Worm (Caenorhabditis elegans) whole organism, L1 larva: ENCODE data around the gene fbxb-3.

ENCODE experiments used
- C16A3.4 ChIP-seq: fragments of 150-350 bp; optimal IDR thresholded peaks from 2 replicates; lab custom pipeline; 2014; ENCODE audit warnings: missing biosample characterization, missing genetic modification characterization
- C34B4.2 ChIP-seq: sonication (generic microtip); optimal IDR thresholded peaks from 2 replicates; lab custom pipeline; 2017; ENCODE audit warnings: mild to moderate bottlenecking, missing genetic modification characterization, missing compliant biosample characterization
- F16B12.6 ChIP-seq: fragments of 150-350 bp; optimal IDR thresholded peaks from 2 replicates; lab custom pipeline; 2014; ENCODE audit warnings: missing biosample characterization, missing genetic modification characterization
- Y116A8C.19 ChIP-seq: sonication (generic microtip); optimal IDR thresholded peaks from 2 replicates; lab custom pipeline; 2016; ENCODE audit warnings: missing compliant biosample characterization, missing genetic modification characterization, borderline replicate concordance
- aha-1 ChIP-seq: fragments of 150-350 bp; optimal IDR thresholded peaks from 2 replicates; lab custom pipeline; 2014; ENCODE audit warnings: missing biosample characterization, missing genetic modification characterization
- aly-2 ChIP-seq: fragments of 150-350 bp; optimal IDR thresholded peaks from 2 replicates; lab custom pipeline; 2014; ENCODE audit warnings: missing biosample characterization, missing genetic modification characterization
- blmp-1 ChIP-seq: fragments of 150-350 bp; optimal IDR thresholded peaks from 2 replicates; lab custom pipeline; 2014; ENCODE audit warnings: missing biosample characterization, missing genetic modification characterization
- ceh-82 ChIP-seq, 3 experiments: fragments of 150-350 bp in 1 of 3; sonication (generic microtip) in 2 of 3; optimal IDR thresholded peaks; 2 replicates each; lab custom pipeline; 2014 to 2017; ENCODE audit warnings: missing biosample characterization in 3 of 3, missing genetic modification characterization in 3 of 3
- ceh-88 ChIP-seq: fragments of 200-800 bp; sonication (Bioruptor generic); IDR thresholded peaks from 2 replicates; pipeline ENCODE4 v1.3.6; 2022; ENCODE audit warnings: missing genetic modification characterization, missing compliant biosample characterization
- dpl-1 ChIP-seq, 3 experiments: fragments of 150-350 bp in 2 of 3; sonication (generic microtip) in 1 of 3; optimal IDR thresholded peaks; 2 replicates each; lab custom pipeline; 2014 to 2017; ENCODE audit warnings: missing biosample characterization in 3 of 3, missing genetic modification characterization in 3 of 3, missing genetic modification reagents in 3 of 3
- dsc-1 ChIP-seq: sonication (generic microtip); optimal IDR thresholded peaks from 2 replicates; lab custom pipeline; 2016; ENCODE audit warnings: mild to moderate bottlenecking, missing genetic modification characterization, missing compliant biosample characterization
- efl-1 ChIP-seq, 4 experiments: fragments of 150-350 bp; optimal IDR thresholded peaks in 3 of 4; peaks in 1 of 4; 1 replicate in 1 of 4; 2 replicates in 3 of 4; lab custom pipeline; 2014; ENCODE audit warnings: missing biosample characterization in 2 of 4, missing genetic modification characterization in 2 of 4, missing genetic modification reagents in 2 of 4
- egl-27 ChIP-seq, 2 experiments: fragments of 150-350 bp in 1 of 2; sonication (generic microtip); optimal IDR thresholded peaks; 3 replicates each; lab custom pipeline; 2017 to 2018; ENCODE audit warnings: missing biosample characterization in 2 of 2, missing genetic modification characterization in 2 of 2, missing genetic modification reagents in 2 of 2
- elt-3 ChIP-seq, 6 experiments: fragments of 150-350 bp in 1 of 6; sonication (generic microtip); optimal IDR thresholded peaks; 2 replicates each; lab custom pipeline; 2017 to 2018; ENCODE audit warnings: missing biosample characterization in 6 of 6, missing genetic modification characterization in 6 of 6, inconsistent platforms in 1 of 6
- fkh-4 ChIP-seq: sonication (generic microtip); optimal IDR thresholded peaks from 2 replicates; lab custom pipeline; 2016; ENCODE audit warnings: missing compliant biosample characterization, missing genetic modification characterization, borderline replicate concordance
- fkh-8 ChIP-seq: sonication (generic microtip); optimal IDR thresholded peaks from 2 replicates; lab custom pipeline; 2016; ENCODE audit warnings: mild to moderate bottlenecking, missing genetic modification characterization, missing compliant biosample characterization
- grh-1 ChIP-seq: fragments of 200-800 bp; sonication (Bioruptor generic); IDR thresholded peaks from 2 replicates; pipeline ENCODE4 v1.3.6; 2022; ENCODE audit warnings: missing genetic modification reagents, missing genetic modification characterization, missing compliant biosample characterization
- irx-1 ChIP-seq: sonication (generic microtip); optimal IDR thresholded peaks from 2 replicates; lab custom pipeline; 2016; ENCODE audit warnings: missing genetic modification characterization, missing compliant biosample characterization
- isw-1 ChIP-seq: fragments of 200-800 bp; sonication (Bioruptor generic); IDR thresholded peaks from 2 replicates; pipeline ENCODE4 v1.3.6; 2022; ENCODE audit warnings: missing genetic modification characterization, missing compliant biosample characterization
- lin-13 ChIP-seq: fragments of 150-350 bp; optimal IDR thresholded peaks from 2 replicates; lab custom pipeline; 2014; ENCODE audit warnings: missing biosample characterization, missing genetic modification reagents, missing genetic modification characterization
- lin-15B ChIP-seq: fragments of 150-350 bp; sonication (generic microtip); optimal IDR thresholded peaks from 3 replicates; lab custom pipeline; 2014; ENCODE audit warnings: missing biosample characterization, missing genetic modification characterization
- lin-35 ChIP-seq, 2 experiments: fragments of 150-350 bp; optimal IDR thresholded peaks; 2 replicates each; lab custom pipeline; 2014; ENCODE audit warnings: missing biosample characterization in 2 of 2, missing genetic modification characterization in 2 of 2, missing genetic modification reagents in 2 of 2
- lir-3 ChIP-seq: sonication (generic microtip); optimal IDR thresholded peaks from 2 replicates; lab custom pipeline; 2016; ENCODE audit warnings: mild to moderate bottlenecking, missing genetic modification characterization, moderate library complexity, missing compliant biosample characterization; ENCODE audit not compliant: poor library complexity
- lsy-2 ChIP-seq, 2 experiments: fragments of 150-350 bp; optimal IDR thresholded peaks; 2 replicates each; lab custom pipeline; 2014; ENCODE audit warnings: missing biosample characterization in 2 of 2, missing genetic modification characterization in 2 of 2
- mab-9 ChIP-seq: fragments of 200-800 bp; sonication (Bioruptor generic); IDR thresholded peaks from 2 replicates; pipeline ENCODE4 v1.3.6; 2022; ENCODE audit warnings: missing genetic modification reagents, missing genetic modification characterization, missing compliant biosample characterization
- mdl-1 ChIP-seq, 2 experiments: fragments of 150-350 bp; optimal IDR thresholded peaks; 2 replicates each; lab custom pipeline; 2014 to 2017; ENCODE audit warnings: missing biosample characterization in 2 of 2, missing genetic modification characterization in 2 of 2, inconsistent platforms in 1 of 2
- mep-1 ChIP-seq: fragments of 150-350 bp; optimal IDR thresholded peaks from 2 replicates; lab custom pipeline; 2014; ENCODE audit warnings: missing biosample characterization, missing genetic modification characterization
- nhr-12 ChIP-seq: sonication (generic microtip); optimal IDR thresholded peaks from 2 replicates; lab custom pipeline; 2017; ENCODE audit warnings: missing biosample characterization, missing genetic modification characterization
- nhr-19 ChIP-seq: fragments of 200-800 bp; sonication (Bioruptor generic); conservative IDR thresholded peaks from 2 replicates; pipeline ENCODE4 v1.3.6; 2022; ENCODE audit warnings: missing genetic modification characterization, missing compliant biosample characterization
- nhr-20 ChIP-seq: sonication (generic microtip); optimal IDR thresholded peaks from 2 replicates; lab custom pipeline; 2016; ENCODE audit warnings: mild to moderate bottlenecking, missing genetic modification characterization, missing compliant biosample characterization
- nhr-237 ChIP-seq: fragments of 150-350 bp; optimal IDR thresholded peaks from 2 replicates; lab custom pipeline; 2014; ENCODE audit warnings: missing biosample characterization, missing genetic modification characterization
- nhr-47 ChIP-seq: sonication (generic microtip); optimal IDR thresholded peaks from 2 replicates; lab custom pipeline; 2016; ENCODE audit warnings: mild to moderate bottlenecking, missing genetic modification characterization, moderate library complexity, missing compliant biosample characterization
- nhr-71 ChIP-seq: sonication (generic microtip); optimal IDR thresholded peaks from 2 replicates; lab custom pipeline; 2016; ENCODE audit warnings: mild to moderate bottlenecking, missing genetic modification characterization, moderate library complexity, missing compliant biosample characterization
- nhr-77 ChIP-seq: fragments of 150-350 bp; optimal IDR thresholded peaks from 2 replicates; lab custom pipeline; 2014; ENCODE audit warnings: missing biosample characterization, missing genetic modification characterization
- nhr-85 ChIP-seq: sonication (generic microtip); peaks from one replicate; lab custom pipeline; 2016; ENCODE audit warnings: missing genetic modification characterization, inconsistent platforms, missing compliant biosample characterization
- pax-3 ChIP-seq: fragments of 200-800 bp; sonication (Bioruptor generic); optimal IDR thresholded peaks from 2 replicates; lab custom pipeline; 2018; ENCODE audit warnings: mild to moderate bottlenecking, missing genetic modification characterization, moderate library complexity, missing compliant biosample characterization
- rnt-1 ChIP-seq: sonication (generic microtip); optimal IDR thresholded peaks from 2 replicates; lab custom pipeline; 2016; ENCODE audit warnings: mild to moderate bottlenecking, missing genetic modification characterization, moderate library complexity, missing compliant biosample characterization
- skn-1 ChIP-seq: fragments of 150-350 bp; optimal IDR thresholded peaks from 2 replicates; lab custom pipeline; 2014; ENCODE audit warnings: missing biosample characterization, missing genetic modification characterization
- snu-23 ChIP-seq: sonication (generic microtip); optimal IDR thresholded peaks from 2 replicates; lab custom pipeline; 2016; ENCODE audit warnings: missing genetic modification characterization, missing compliant biosample characterization
- swsn-7 ChIP-seq: sonication (generic microtip); optimal IDR thresholded peaks from 2 replicates; lab custom pipeline; 2016; ENCODE audit warnings: missing genetic modification characterization, missing compliant biosample characterization
- tlp-1 ChIP-seq: fragments of 150-350 bp; optimal IDR thresholded peaks from 2 replicates; lab custom pipeline; 2014; ENCODE audit warnings: missing biosample characterization, missing genetic modification characterization
- unc-86 ChIP-seq: sonication (generic microtip); optimal IDR thresholded peaks from 2 replicates; lab custom pipeline; 2016; ENCODE audit warnings: missing genetic modification characterization, missing compliant biosample characterization
- vab-15 ChIP-seq: sonication (generic microtip); optimal IDR thresholded peaks from 2 replicates; lab custom pipeline; 2017; ENCODE audit warnings: missing genotype, mild to moderate bottlenecking, missing genetic modification characterization, missing compliant biosample characterization
- xbp-1 ChIP-seq: sonication (generic microtip); optimal IDR thresholded peaks from 2 replicates; lab custom pipeline; 2016; ENCODE audit warnings: missing genetic modification characterization, missing compliant biosample characterization
- zag-1 ChIP-seq: fragments of 150-350 bp; optimal IDR thresholded peaks from 2 replicates; lab custom pipeline; 2014; ENCODE audit warnings: missing biosample characterization, missing genetic modification characterization
- ztf-11 ChIP-seq, 2 experiments: sonication (generic microtip); optimal IDR thresholded peaks; 2 replicates each; lab custom pipeline; 2016 to 2017; ENCODE audit warnings: missing genetic modification characterization in 2 of 2, missing biosample characterization in 1 of 2, missing compliant biosample characterization in 1 of 2
- ztf-4 ChIP-seq: fragments of 150-350 bp; optimal IDR thresholded peaks from 2 replicates; lab custom pipeline; 2014; ENCODE audit warnings: missing biosample characterization, missing genetic modification characterization

The fbxb-3 gene

ce11 chrIV:11821591-11822361, 17.0 kb upstream of the fbxb-3 start, which contains the start of the genes par-5 and M117.3 (continued):
- TF ChIP-seq mep-1 (tag; lab: Kevin White, UChicago) = peak; percentile 58
- TF ChIP-seq nhr-47 (tag; lab: Kevin White, UChicago) = peak; percentile 79
- peak; percentile 74 for TF ChIP-seq isw-1 (GFP tag; lab: Robert Waterston, UW)
- peak; percentile 62 for TF ChIP-seq ztf-4
- TF ChIP-seq nhr-12 (tag; lab: Kevin White, UChicago) = no peak
- TF ChIP-seq fkh-8 (tag; lab: Kevin White, UChicago) = peak; percentile 94
- peak in 1 of 2 experiments; percentile 34 for TF ChIP-seq ztf-11 (tag; optimal IDR thresholded peaks at IDR 0.05; lab: Kevin White, UChicago)
- TF ChIP-seq lir-3 (tag; lab: Kevin White, UChicago) = peak; percentile 51
- TF ChIP-seq, all 84 proteins: peak for 40

DNA sequence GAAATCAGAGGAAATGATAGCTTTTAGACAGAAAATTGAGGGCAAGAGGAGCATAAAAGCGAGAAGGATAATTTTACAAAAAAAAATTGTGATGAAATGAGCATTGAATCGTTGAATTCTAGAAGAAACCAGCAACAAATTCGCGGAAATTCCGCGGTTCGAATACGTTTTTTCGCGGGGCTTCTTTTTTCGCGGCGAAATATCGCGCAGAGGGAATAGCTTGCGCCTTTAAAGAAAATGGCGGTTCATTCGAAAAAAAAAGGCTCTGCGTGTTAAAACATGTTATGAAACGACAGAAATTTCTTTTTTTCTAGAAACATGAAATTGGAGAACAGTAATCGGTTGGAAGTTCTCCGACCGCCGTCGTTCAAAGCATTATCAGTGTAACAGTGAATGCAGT, 16.3 kb upstream of the fbxb-3 start:
- TF ChIP-seq mep-1 (tag; lab: Kevin White, UChicago) = peak; percentile 35
- peak; percentile 31 for TF ChIP-seq nhr-20 (tag; lab: Kevin White, UChicago)
- TF ChIP-seq dsc-1 = peak; percentile 23
- no peak for TF ChIP-seq irx-1 (tag; lab: Kevin White, UChicago)
- no peak for TF ChIP-seq fkh-4 (tag; lab: Kevin White, UChicago)
- no peak for TF ChIP-seq zag-1 (tag; lab: Kevin White, UChicago)
- TF ChIP-seq lin-13 (GFP tag; lab: Kevin White, UChicago) = peak; percentile 48
- peak; percentile 15 for TF ChIP-seq unc-86 (tag; lab: Kevin White, UChicago)
- no peak for TF ChIP-seq nhr-237 (tag; lab: Kevin White, UChicago)
- TF ChIP-seq aly-2 = no peak
- peak; percentile 48 for TF ChIP-seq nhr-71 (tag; lab: Kevin White, UChicago)
- peak; percentile 90 to 93 for TF ChIP-seq lin-35 (GFP tag; optimal IDR thresholded peaks at IDR 0.05; lab: Kevin White, UChicago)
- peak; percentile 51 for TF ChIP-seq skn-1
- TF ChIP-seq nhr-47 (tag; lab: Kevin White, UChicago) = peak; percentile 44
- TF ChIP-seq Y116A8C.19 (tag; lab: Kevin White, UChicago) = no peak
- TF ChIP-seq nhr-12 (tag; lab: Kevin White, UChicago) = no peak
- peak; percentile 41 for TF ChIP-seq lin-15B (tag; lab: Kevin White, UChicago)
- peak in 1 of 6 experiments; percentile 36 for TF ChIP-seq elt-3 (tag; optimal IDR thresholded peaks at IDR 0.05; lab: Kevin White, UChicago)
- peak; percentile 3 for TF ChIP-seq F16B12.6 (tag; lab: Kevin White, UChicago)
- no peak for TF ChIP-seq C34B4.2 (tag; lab: Kevin White, UChicago)
- TF ChIP-seq fkh-8 (tag; lab: Kevin White, UChicago) = peak; percentile 21
- TF ChIP-seq pax-3 (tag; lab: Kevin White, UChicago) = peak; percentile 38
- TF ChIP-seq vab-15 (tag; lab: Kevin White, UChicago) = no peak
- peak; percentile 1 for TF ChIP-seq nhr-77
- TF ChIP-seq ceh-82 (tag; optimal IDR thresholded peaks at IDR 0.05; lab: Kevin White, UChicago) = peak; percentile 10 to 85 (median 34)
- TF ChIP-seq ztf-4 = no peak
- no peak for TF ChIP-seq grh-1 (GFP tag; lab: Robert Waterston, UW)
- TF ChIP-seq mab-9 (GFP tag; lab: Robert Waterston, UW) = no peak
- TF ChIP-seq efl-1 (optimal IDR thresholded peaks at IDR 0.05; lab: Kevin White, UChicago) = peak; percentile 79 to 89
- peak; percentile 90 to 98 for TF ChIP-seq efl-1 (GFP tag; optimal IDR thresholded peaks at IDR 0.05 in 1 of 2; lab: Kevin White, UChicago)
- peak; percentile 47 for TF ChIP-seq nhr-85 (tag; lab: Kevin White, UChicago)
- TF ChIP-seq rnt-1 (tag; lab: Kevin White, UChicago) = peak; percentile 59
- no peak for TF ChIP-seq tlp-1 (tag; lab: Kevin White, UChicago)
- peak; percentile 17 for TF ChIP-seq blmp-1 (tag; lab: Kevin White, UChicago)
- peak; percentile 49 for TF ChIP-seq C16A3.4 (tag; lab: Kevin White, UChicago)
- peak; percentile 55 for TF ChIP-seq swsn-7 (tag; lab: Kevin White, UChicago)
- TF ChIP-seq egl-27 (tag; optimal IDR thresholded peaks at IDR 0.05; lab: Kevin White, UChicago) = no peak
- no peak for TF ChIP-seq aha-1
- TF ChIP-seq lsy-2 (tag; optimal IDR thresholded peaks at IDR 0.05; lab: Kevin White, UChicago) = peak; percentile 44 to 80
- peak; percentile 57 for TF ChIP-seq snu-23 (GFP tag; lab: Kevin White, UChicago)
- TF ChIP-seq ceh-88 = peak; percentile 21; the same call in 1 of the 2 replicates
- peak; percentile 52 for TF ChIP-seq xbp-1 (tag; lab: Kevin White, UChicago)
- peak; percentile 87 to 93 (median 89) for TF ChIP-seq dpl-1 (GFP tag; optimal IDR thresholded peaks at IDR 0.05; lab: Kevin White, UChicago)
- peak; percentile 48 for TF ChIP-seq nhr-19 (GFP tag; lab: Robert Waterston, UW)
- peak in 1 of 2 experiments; percentile 29 for TF ChIP-seq mdl-1 (tag; optimal IDR thresholded peaks at IDR 0.05; lab: Kevin White, UChicago)
- no peak for TF ChIP-seq lir-3 (tag; lab: Kevin White, UChicago)
